Worm (Caenorhabditis elegans): Measurements from ENCODE around the gene C15C8.6.

DNA sequence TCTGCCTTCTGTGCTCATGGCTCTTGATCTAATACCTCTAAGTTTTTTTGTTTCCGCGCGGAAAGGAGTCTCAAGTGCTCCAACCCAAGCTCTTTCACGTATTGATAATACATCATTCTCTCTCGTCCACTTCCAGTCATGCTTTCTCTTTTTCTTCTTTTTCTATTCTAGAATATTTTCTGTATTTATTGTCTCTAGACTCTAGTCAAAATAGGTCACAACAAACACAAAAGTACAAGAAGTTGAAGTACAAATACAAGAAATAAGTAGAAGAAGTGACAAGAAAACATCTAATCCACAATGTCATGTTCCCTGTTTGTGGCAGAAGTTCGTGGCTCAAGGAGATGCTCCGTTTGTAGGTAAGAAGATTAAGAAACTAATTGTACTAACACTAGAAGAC is 21.9 kb upstream of the C15C8.6 start, which contains the start of gene ZC455.1:
- TF ChIP-seq unc-55 (GFP tag; optimal IDR thresholded peaks at IDR 0.05) (no peak), fos-1 (tag; optimal IDR thresholded peaks at IDR 0.05) (no peak), ztf-11 (tag; optimal IDR thresholded peaks at IDR 0.05) (no peak), nhr-11 (tag; optimal IDR thresholded peaks at IDR 0.05) (no peak), C34F6.9 (tag; optimal IDR thresholded peaks at IDR 0.05) (no peak), elt-1 (tag; optimal IDR thresholded peaks at IDR 0.05) (no peak), egl-27 (tag; optimal IDR thresholded peaks at IDR 0.05) (no peak), lsy-2 (tag; optimal IDR thresholded peaks at IDR 0.05) (no peak), blmp-1 (tag; optimal IDR thresholded peaks at IDR 0.05; ENCODE audit: insufficient read depth) (no peak)

All from whole organism, L2 larva.